Worm (Caenorhabditis elegans) whole organism, young adult: ENCODE data around the gene moa-1.
A peak's percentile ranks its signal among the peaks of the same experiment; 100 is the strongest.

Source experiments
- B0035.1 ChIP-seq: sonication (generic microtip); optimal IDR thresholded peaks from 2 replicates; lab custom pipeline; 2016; ENCODE audit warnings: missing genetic modification characterization, mild to moderate bottlenecking, missing compliant biosample characterization, missing genotype, missing genetic modification reagents
- C06A6.2 ChIP-seq: fragments of 200-800 bp; sonication (Bioruptor generic); conservative IDR thresholded peaks from 2 replicates; pipeline ENCODE4 v1.3.6; 2022; ENCODE audit warnings: missing genetic modification characterization, missing compliant biosample characterization
- D2030.7 ChIP-seq: fragments of 200-800 bp; sonication (Bioruptor generic); IDR thresholded peaks from 2 replicates; pipeline ENCODE4 v1.3.6; 2022; ENCODE audit warnings: missing genetic modification reagents, missing genetic modification characterization, missing compliant biosample characterization
- F37B4.10 ChIP-seq: fragments of 200-800 bp; sonication (Bioruptor generic); IDR thresholded peaks from 2 replicates; pipeline ENCODE4 v1.3.6; 2022; ENCODE audit warnings: missing genetic modification characterization, missing compliant biosample characterization
- F55B11.4 ChIP-seq: sonication (generic microtip); optimal IDR thresholded peaks from 2 replicates; lab custom pipeline; 2016; ENCODE audit warnings: missing compliant biosample characterization, missing genetic modification characterization, borderline replicate concordance; ENCODE audit not compliant: insufficient read depth
- K12H6.12 ChIP-seq: fragments of 200-800 bp; sonication (Bioruptor generic); optimal IDR thresholded peaks from 2 replicates; lab custom pipeline; 2018; ENCODE audit warnings: mild to moderate bottlenecking, missing genetic modification characterization, missing compliant biosample characterization
- Y56A3A.18 ChIP-seq: fragments of 200-800 bp; sonication (Bioruptor generic); IDR thresholded peaks from 2 replicates; pipeline ENCODE4 v1.3.6; 2022; ENCODE audit warnings: missing genetic modification reagents, missing genetic modification characterization, missing compliant biosample characterization
- ZK185.1 ChIP-seq: sonication (generic microtip); optimal IDR thresholded peaks from 2 replicates; lab custom pipeline; 2016; ENCODE audit warnings: mild to moderate bottlenecking, missing genetic modification characterization, missing compliant biosample characterization; ENCODE audit not compliant: poor library complexity, severe bottlenecking
- ama-1 ChIP-seq, 3 experiments: fragments of 150-350 bp in 1 of 3; sonication (generic microtip) in 2 of 3; optimal IDR thresholded peaks; 2 replicates each; lab custom pipeline; 2014 to 2018; ENCODE audit warnings: missing biosample characterization in 2 of 3, missing genetic modification characterization in 2 of 3, missing genetic modification reagents in 2 of 3
- attf-3 ChIP-seq: fragments of 200-800 bp; sonication (Bioruptor generic); conservative IDR thresholded peaks from 2 replicates; pipeline ENCODE4 v1.3.6; 2022; ENCODE audit warnings: missing genetic modification reagents, missing genetic modification characterization, missing compliant biosample characterization
- bed-2 ChIP-seq: fragments of 200-800 bp; sonication (Bioruptor generic); IDR thresholded peaks from 2 replicates; pipeline ENCODE4 v1.3.6; 2022; ENCODE audit warnings: missing genetic modification reagents, missing genetic modification characterization, missing compliant biosample characterization
- cebp-1 ChIP-seq, 2 experiments: fragments of 200-800 bp in 1 of 2; sonication (Bioruptor generic) in 1 of 2; sonication (generic microtip) in 1 of 2; IDR thresholded peaks in 1 of 2; optimal IDR thresholded peaks in 1 of 2; 2 replicates each; pipeline versions ENCODE4 v1.3.6 to Lab custom; 2017 to 2022; ENCODE audit warnings: missing compliant biosample characterization in 2 of 2, missing genetic modification characterization in 2 of 2, mild to moderate bottlenecking in 1 of 2, missing genetic modification reagents in 1 of 2, moderate library complexity in 1 of 2
- dpff-1 ChIP-seq: sonication (generic microtip); optimal IDR thresholded peaks from 2 replicates; lab custom pipeline; 2017; ENCODE audit warnings: mild to moderate bottlenecking, missing genetic modification characterization, missing compliant biosample characterization
- egl-18 ChIP-seq: fragments of 200-800 bp; sonication (Bioruptor generic); IDR thresholded peaks from 2 replicates; pipeline ENCODE4 v1.3.6; 2022; ENCODE audit warnings: missing genetic modification reagents, missing genetic modification characterization, missing compliant biosample characterization
- ets-4 ChIP-seq: fragments of 200-800 bp; sonication (Bioruptor generic); optimal IDR thresholded peaks from 2 replicates; lab custom pipeline; 2018; ENCODE audit warnings: mild to moderate bottlenecking, missing genetic modification characterization, missing compliant biosample characterization
- let-526 ChIP-seq: fragments of 200-800 bp; sonication (Bioruptor generic); IDR thresholded peaks from 2 replicates; pipeline ENCODE4 v1.3.6; 2022; ENCODE audit warnings: missing genetic modification reagents, missing genetic modification characterization, missing compliant biosample characterization
- lin-26 ChIP-seq: fragments of 200-800 bp; sonication (Bioruptor generic); IDR thresholded peaks from 2 replicates; pipeline ENCODE4 v1.3.6; 2022; ENCODE audit warnings: missing genetic modification reagents, missing genetic modification characterization, missing compliant biosample characterization
- lin-40 ChIP-seq: sonication (generic microtip); optimal IDR thresholded peaks from 2 replicates; lab custom pipeline; 2016; ENCODE audit warnings: missing genetic modification characterization, mild to moderate bottlenecking, missing compliant biosample characterization, missing genotype, missing genetic modification reagents
- lsl-1 ChIP-seq: fragments of 200-800 bp; sonication (Bioruptor generic); optimal IDR thresholded peaks from 2 replicates; lab custom pipeline; 2018; ENCODE audit warnings: mild to moderate bottlenecking, missing genetic modification characterization, moderate library complexity, missing compliant biosample characterization
- mcd-1 ChIP-seq: fragments of 200-800 bp; sonication (Bioruptor generic); IDR thresholded peaks from 2 replicates; pipeline ENCODE4 v1.3.6; 2022; ENCODE audit warnings: missing genetic modification reagents, missing genetic modification characterization, missing compliant biosample characterization
- nfya-2 ChIP-seq: fragments of 200-800 bp; sonication (Bioruptor generic); IDR thresholded peaks from 2 replicates; pipeline ENCODE4 v1.3.6; 2022; ENCODE audit warnings: missing genetic modification reagents, missing genetic modification characterization, missing compliant biosample characterization
- nfyb-1 ChIP-seq: fragments of 200-800 bp; sonication (Bioruptor generic); IDR thresholded peaks from 2 replicates; pipeline ENCODE4 v1.3.6; 2022; ENCODE audit warnings: missing genetic modification reagents, missing genetic modification characterization, missing compliant biosample characterization
- nhr-90 ChIP-seq: sonication (generic microtip); optimal IDR thresholded peaks from 2 replicates; lab custom pipeline; 2016; ENCODE audit warnings: missing genotype, mild to moderate bottlenecking, missing genetic modification characterization, missing compliant biosample characterization
- pbrm-1 ChIP-seq: fragments of 200-800 bp; sonication (Bioruptor generic); IDR thresholded peaks from 2 replicates; pipeline ENCODE4 v1.3.6; 2022; ENCODE audit warnings: missing genetic modification reagents, missing genetic modification characterization, missing compliant biosample characterization
- rcor-1 ChIP-seq: fragments of 200-800 bp; sonication (Bioruptor generic); IDR thresholded peaks from 2 replicates; pipeline ENCODE4 v1.3.6; 2022; ENCODE audit warnings: missing genetic modification reagents, missing genetic modification characterization, missing compliant biosample characterization
- rpc-1 ChIP-seq, 2 experiments: fragments of 150-350 bp in 1 of 2; sonication (generic microtip) in 1 of 2; optimal IDR thresholded peaks; 2 replicates each; lab custom pipeline; 2014 to 2018; ENCODE audit warnings: missing biosample characterization in 1 of 2, missing genetic modification characterization in 1 of 2, missing genetic modification reagents in 1 of 2, missing genotype in 1 of 2
- sdz-38 ChIP-seq: sonication (generic microtip); optimal IDR thresholded peaks from 2 replicates; lab custom pipeline; 2016; ENCODE audit warnings: missing genotype, missing genetic modification characterization, missing compliant biosample characterization
- snpc-1.3 ChIP-seq: sonication (generic microtip); optimal IDR thresholded peaks from 2 replicates; lab custom pipeline; 2017; ENCODE audit warnings: missing genetic modification characterization, mild to moderate bottlenecking, missing compliant biosample characterization, antibody characterized with exemption, moderate library complexity, missing genotype, missing genetic modification reagents; ENCODE audit not compliant: insufficient read depth
- snpc-3.4 ChIP-seq: sonication (generic microtip); optimal IDR thresholded peaks from 2 replicates; lab custom pipeline; 2017; ENCODE audit warnings: missing genetic modification characterization, mild to moderate bottlenecking, missing compliant biosample characterization, antibody characterized with exemption, moderate library complexity, missing genotype, missing genetic modification reagents
- snpc-4 ChIP-seq, 5 experiments: fragments of 150-350 bp in 1 of 5; sonication (generic microtip) in 4 of 5; optimal IDR thresholded peaks; 2 replicates each; lab custom pipeline; 2014 to 2018; ENCODE audit warnings: missing genetic modification characterization in 5 of 5, missing biosample characterization in 3 of 5, antibody characterized with exemption in 2 of 5, mild to moderate bottlenecking in 2 of 5, missing compliant biosample characterization in 2 of 5, missing genotype in 2 of 5, moderate library complexity in 2 of 5, missing genetic modification reagents in 1 of 5
- ztf-3 ChIP-seq: fragments of 200-800 bp; sonication (Bioruptor generic); optimal IDR thresholded peaks from 2 replicates; lab custom pipeline; 2018; ENCODE audit warnings: mild to moderate bottlenecking, missing genetic modification characterization, missing compliant biosample characterization
- ztf-6 ChIP-seq: fragments of 200-800 bp; sonication (Bioruptor generic); IDR thresholded peaks from 2 replicates; pipeline ENCODE4 v1.3.6; 2022; ENCODE audit warnings: missing genetic modification reagents, missing genetic modification characterization, missing compliant biosample characterization

Gene moa-1

ce11 chrIII:1923419-1924318 is 46.0 kb downstream of the moa-1 start (continued):
- TF ChIP-seq pbrm-1 (0 out of 2 replicates have a peak, but pooled peaks have one; percentile 33), lin-26 (GFP tag; lab: Robert Waterston, UW) (peak; percentile 79), ztf-6 (GFP tag; lab: Robert Waterston, UW) (0 out of 2 replicates have a peak, but pooled peaks have one; percentile 43), cebp-1 (GFP tag; IDR thresholded peaks at IDR 0.05; lab: Robert Waterston, UW) (0 out of 2 replicates have a peak, but pooled peaks have one; percentile 9), cebp-1 (tag; optimal IDR thresholded peaks at IDR 0.05; lab: Kevin White, UChicago) (peak; percentile 85), rcor-1 (GFP tag; lab: Robert Waterston, UW) (peak; percentile 15; the same call in 1 of the 2 replicates), nfyb-1 (GFP tag; lab: Robert Waterston, UW) (peak; percentile 76), K12H6.12 (tag; lab: Kevin White, UChicago) (peak; percentile 92), ztf-3 (GFP tag; lab: Kevin White, UChicago) (peak; percentile 76), attf-3 (GFP tag; lab: Robert Waterston, UW) (0 out of 2 replicates have a peak, but pooled peaks have one; percentile 48), snpc-3.4 (tag; lab: Kevin White, UChicago) (no peak), mcd-1 (GFP tag; lab: Robert Waterston, UW) (peak; percentile 75), B0035.1 (tag; lab: Kevin White, UChicago) (peak; percentile 52), F55B11.4 (tag; lab: Kevin White, UChicago) (no peak), snpc-4 (GFP tag; optimal IDR thresholded peaks at IDR 0.05; lab: Kevin White, UChicago) (no peak), snpc-4 (tag; optimal IDR thresholded peaks at IDR 0.05; lab: Kevin White, UChicago) (peak in 2 of 4 experiments; percentile 32 to 38)

DNA sequence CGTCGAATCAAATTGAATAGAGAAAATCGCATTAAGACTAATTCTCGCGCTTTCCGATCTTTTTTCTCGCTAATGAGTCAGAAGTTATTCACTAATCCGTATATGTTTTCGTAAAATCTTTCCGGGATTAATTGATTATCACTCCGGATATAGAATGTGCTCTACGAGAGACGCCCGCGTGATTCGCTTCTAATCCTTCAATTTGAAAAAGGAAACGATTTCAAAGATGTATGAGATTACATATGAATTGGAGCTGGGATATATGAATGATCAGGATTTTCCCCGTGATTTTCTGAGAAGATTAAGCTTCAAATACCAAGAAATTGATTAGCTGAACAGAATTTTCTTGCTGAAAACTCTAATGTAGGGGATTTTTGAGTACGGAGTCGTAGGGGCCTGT is 47.2 kb downstream of the moa-1 start:
- no peak for TF ChIP-seq rpc-1 (optimal IDR thresholded peaks at IDR 0.05; lab: Kevin White, UChicago)
- TF ChIP-seq rpc-1 (tag; optimal IDR thresholded peaks at IDR 0.05; lab: Kevin White, UChicago), result no peak
- no peak for TF ChIP-seq lsl-1 (GFP tag; lab: Kevin White, UChicago)
- no peak for TF ChIP-seq Y56A3A.18 (GFP tag; lab: Robert Waterston, UW)
- TF ChIP-seq egl-18 (GFP tag; lab: Robert Waterston, UW), result no peak
- TF ChIP-seq ets-4 (GFP tag; lab: Kevin White, UChicago), result no peak
- TF ChIP-seq sdz-38 (tag; lab: Kevin White, UChicago), result no peak
- no peak for TF ChIP-seq nhr-90
- no peak for TF ChIP-seq bed-2 (GFP tag; lab: Robert Waterston, UW)
- no peak for TF ChIP-seq dpff-1 (tag; lab: Kevin White, UChicago)
- no peak for TF ChIP-seq D2030.7 (GFP tag; lab: Robert Waterston, UW)
- no peak for TF ChIP-seq nfya-2 (GFP tag; lab: Robert Waterston, UW)
- no peak for TF ChIP-seq lin-40 (tag; lab: Kevin White, UChicago)
- no peak for TF ChIP-seq ZK185.1 (tag; lab: Kevin White, UChicago)
- no peak for TF ChIP-seq C06A6.2 (GFP tag; lab: Robert Waterston, UW)
- TF ChIP-seq ama-1 (optimal IDR thresholded peaks at IDR 0.05; lab: Kevin White, UChicago), result no peak
- TF ChIP-seq ama-1 (GFP tag; optimal IDR thresholded peaks at IDR 0.05; lab: Kevin White, UChicago), result no peak
- no peak for TF ChIP-seq let-526
- no peak for TF ChIP-seq F37B4.10 (GFP tag; lab: Robert Waterston, UW)
- no peak for TF ChIP-seq snpc-1.3 (tag; lab: Kevin White, UChicago)
